Worm (Caenorhabditis elegans) whole organism, late embryonic: Measurements from ENCODE around the gene tag-266.

Source experiments
- ceh-18 ChIP-seq: sonication (generic microtip); optimal IDR thresholded peaks from 2 replicates; lab custom pipeline; 2016; ENCODE audit warnings: missing genetic modification characterization, missing compliant biosample characterization
- ceh-22 ChIP-seq: sonication (generic microtip); optimal IDR thresholded peaks from 2 replicates; lab custom pipeline; 2017; ENCODE audit warnings: missing biosample characterization, missing genetic modification characterization
- ceh-31 ChIP-seq: sonication (generic microtip); optimal IDR thresholded peaks from 2 replicates; lab custom pipeline; 2016; ENCODE audit warnings: missing genetic modification characterization, missing compliant biosample characterization
- ceh-34 ChIP-seq: sonication (generic microtip); optimal IDR thresholded peaks from 2 replicates; lab custom pipeline; 2016; ENCODE audit warnings: mild to moderate bottlenecking, missing genetic modification characterization, missing compliant biosample characterization
- ceh-48 ChIP-seq: sonication (generic microtip); optimal IDR thresholded peaks from 2 replicates; lab custom pipeline; 2016; ENCODE audit warnings: missing genetic modification characterization, inconsistent platforms, missing compliant biosample characterization
- ceh-9 ChIP-seq: sonication (generic microtip); optimal IDR thresholded peaks from 2 replicates; lab custom pipeline; 2016; ENCODE audit warnings: mild to moderate bottlenecking, missing genetic modification characterization, inconsistent platforms, missing compliant biosample characterization
- ets-4 ChIP-seq: sonication (generic microtip); optimal IDR thresholded peaks from 2 replicates; lab custom pipeline; 2016; ENCODE audit warnings: missing genetic modification characterization, missing compliant biosample characterization
- eyg-1 ChIP-seq: sonication (generic microtip); optimal IDR thresholded peaks from 2 replicates; lab custom pipeline; 2016; ENCODE audit warnings: missing genotype, missing genetic modification characterization, missing compliant biosample characterization
- fkh-10 ChIP-seq: fragments of 150-350 bp; optimal IDR thresholded peaks from 2 replicates; lab custom pipeline; 2014; ENCODE audit warnings: missing biosample characterization, missing genetic modification reagents, missing genetic modification characterization
- gmeb-2 ChIP-seq: sonication (generic microtip); optimal IDR thresholded peaks from 2 replicates; lab custom pipeline; 2016; ENCODE audit warnings: missing genetic modification characterization, inconsistent platforms, missing compliant biosample characterization
- hlh-13 ChIP-seq: fragments of 200-800 bp; sonication (Bioruptor generic); optimal IDR thresholded peaks from 2 replicates; lab custom pipeline; 2018; ENCODE audit warnings: mild to moderate bottlenecking, missing genetic modification characterization, missing compliant biosample characterization
- hlh-30 ChIP-seq: sonication (generic microtip); optimal IDR thresholded peaks from 2 replicates; lab custom pipeline; 2017; ENCODE audit warnings: antibody characterized with exemption, missing genetic modification characterization, missing compliant biosample characterization; ENCODE audit not compliant: insufficient read depth
- nfya-1 ChIP-seq: sonication (generic microtip); optimal IDR thresholded peaks from 2 replicates; lab custom pipeline; 2017; ENCODE audit warnings: missing genetic modification characterization, mild to moderate bottlenecking, missing compliant biosample characterization, antibody characterized with exemption, moderate library complexity
- nhr-11 ChIP-seq: fragments of 150-350 bp; optimal IDR thresholded peaks from 2 replicates; lab custom pipeline; 2014; ENCODE audit warnings: missing biosample characterization, missing genetic modification characterization
- pax-1 ChIP-seq: fragments of 150-350 bp; optimal IDR thresholded peaks from 2 replicates; lab custom pipeline; 2014; ENCODE audit warnings: missing biosample characterization, missing genetic modification characterization
- ref-2 ChIP-seq: sonication (generic microtip); optimal IDR thresholded peaks from 2 replicates; lab custom pipeline; 2016; ENCODE audit warnings: missing genetic modification characterization, missing compliant biosample characterization
- rnt-1 ChIP-seq: sonication (generic microtip); optimal IDR thresholded peaks from 2 replicates; lab custom pipeline; 2016; ENCODE audit warnings: missing genetic modification characterization, missing compliant biosample characterization
- tbx-2 ChIP-seq: sonication (generic microtip); optimal IDR thresholded peaks from 2 replicates; lab custom pipeline; 2016; ENCODE audit warnings: missing genetic modification characterization, missing compliant biosample characterization
- unc-42 ChIP-seq: sonication (generic microtip); optimal IDR thresholded peaks from 2 replicates; lab custom pipeline; 2016; ENCODE audit warnings: missing genotype, missing genetic modification characterization, missing compliant biosample characterization
- ztf-16 ChIP-seq: sonication (generic microtip); optimal IDR thresholded peaks from 2 replicates; lab custom pipeline; 2017; ENCODE audit warnings: missing genetic modification characterization, missing compliant biosample characterization

The tag-266 gene

ce11 chrIII:598687-599086, 41.3 kb downstream of the tag-266 start, which contains the start of gene Y55B1AR.2:
Gene Y55B1AR.2, minus strand, starts transcription at chrIII:598787.
- TF ChIP-seq ceh-34 (no peak), fkh-10 (GFP tag; lab: Kevin White, UChicago) (no peak), ceh-22 (tag; lab: Kevin White, UChicago) (no peak), nhr-11 (tag; lab: Kevin White, UChicago) (no peak)

ce11 chrIII:598168-598567, 41.9 kb downstream of the tag-266 start:
- TF ChIP-seq ceh-48 (tag; lab: Kevin White, UChicago) (peak; percentile 78), tbx-2 (tag; lab: Kevin White, UChicago) (peak; percentile 60), ceh-18 (tag; lab: Kevin White, UChicago) (peak; percentile 60), ceh-34 (peak; percentile 50), hlh-30 (tag; lab: Kevin White, UChicago) (peak; percentile 42), hlh-13 (GFP tag; lab: Kevin White, UChicago) (no peak), ets-4 (tag; lab: Kevin White, UChicago) (peak; percentile 18), eyg-1 (peak; percentile 22), ceh-9 (no peak), unc-42 (tag; lab: Kevin White, UChicago) (peak; percentile 96), fkh-10 (GFP tag; lab: Kevin White, UChicago) (no peak), rnt-1 (tag; lab: Kevin White, UChicago) (peak; percentile 32), ref-2 (tag; lab: Kevin White, UChicago) (peak; percentile 40), nfya-1 (tag; lab: Kevin White, UChicago) (peak; percentile 63), ceh-31 (tag; lab: Kevin White, UChicago) (peak; percentile 59), ztf-16 (tag; lab: Kevin White, UChicago) (no peak)

ce11 chrIII:595449-595848, 44.6 kb downstream of the tag-266 start:
- TF ChIP-seq nhr-11 (tag; lab: Kevin White, UChicago) (no peak), gmeb-2 (no peak), pax-1 (no peak)
